Fruit fly (Drosophila melanogaster) whole organism, larva: ENCODE data around the gene CG10959.

Experiments used
- noc ChIP-seq: fragments of 200-800 bp; sonication (Bioruptor generic); optimal IDR thresholded peaks from 3 replicates; lab custom pipeline; 2019; ENCODE audit warnings: missing biosample characterization, mild to moderate bottlenecking, missing genetic modification characterization, moderate library complexity

CG10959 gene

DNA sequence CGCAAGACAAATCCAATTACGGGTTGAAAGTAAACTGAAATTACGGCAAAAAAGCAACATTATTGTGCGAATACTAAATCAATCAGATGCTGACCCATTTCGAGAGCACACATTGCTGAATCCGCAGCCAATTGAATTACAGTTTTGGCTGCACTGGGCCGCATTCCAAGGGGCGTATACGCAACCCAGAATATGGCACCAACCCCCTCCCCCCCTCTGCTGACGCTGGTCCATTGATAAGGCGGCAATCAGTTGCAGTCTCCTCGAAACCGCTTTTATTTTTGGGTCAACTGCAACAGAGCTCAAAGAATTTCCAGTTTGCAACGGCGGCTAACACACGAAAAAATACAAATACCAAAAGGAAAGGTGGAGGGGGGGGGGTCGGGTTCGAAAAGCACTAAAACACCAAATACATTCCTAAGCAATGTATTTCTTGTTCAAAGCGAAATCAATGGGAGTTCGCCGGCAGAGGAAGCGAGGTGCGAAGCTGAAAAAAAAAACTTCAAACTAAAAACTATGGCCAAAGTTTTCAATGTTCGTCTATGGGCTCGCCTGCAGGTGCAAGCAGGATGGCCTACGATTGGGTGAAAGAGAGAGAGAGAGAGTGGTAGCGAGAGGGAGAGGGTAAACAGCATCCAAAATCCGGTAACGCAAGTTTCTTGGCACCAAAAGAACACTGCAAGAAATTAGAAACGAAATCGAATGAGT is 47.0 kb downstream of the CG10959 start:
- TF ChIP-seq noc (tag; lab: Kevin White, UChicago) = no peak

DNA sequence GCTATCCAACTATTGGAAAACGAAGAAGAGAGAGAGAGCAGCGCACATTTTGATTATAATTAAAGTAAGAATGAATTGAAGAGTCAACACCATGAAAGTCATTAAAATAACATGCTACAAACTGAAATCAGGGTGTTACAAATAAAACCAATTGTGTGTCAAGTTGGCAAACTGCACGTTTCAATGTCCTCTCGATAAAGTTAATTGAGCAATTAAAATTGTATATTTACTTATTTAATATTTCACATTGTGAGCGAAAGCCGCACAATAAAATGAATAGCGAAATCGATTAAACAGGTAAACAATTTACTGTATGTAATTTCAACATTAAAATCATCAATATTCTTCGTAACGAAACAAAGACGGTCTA is 47.6 kb downstream of the CG10959 start:
- no peak for TF ChIP-seq noc (tag; lab: Kevin White, UChicago)

DNA sequence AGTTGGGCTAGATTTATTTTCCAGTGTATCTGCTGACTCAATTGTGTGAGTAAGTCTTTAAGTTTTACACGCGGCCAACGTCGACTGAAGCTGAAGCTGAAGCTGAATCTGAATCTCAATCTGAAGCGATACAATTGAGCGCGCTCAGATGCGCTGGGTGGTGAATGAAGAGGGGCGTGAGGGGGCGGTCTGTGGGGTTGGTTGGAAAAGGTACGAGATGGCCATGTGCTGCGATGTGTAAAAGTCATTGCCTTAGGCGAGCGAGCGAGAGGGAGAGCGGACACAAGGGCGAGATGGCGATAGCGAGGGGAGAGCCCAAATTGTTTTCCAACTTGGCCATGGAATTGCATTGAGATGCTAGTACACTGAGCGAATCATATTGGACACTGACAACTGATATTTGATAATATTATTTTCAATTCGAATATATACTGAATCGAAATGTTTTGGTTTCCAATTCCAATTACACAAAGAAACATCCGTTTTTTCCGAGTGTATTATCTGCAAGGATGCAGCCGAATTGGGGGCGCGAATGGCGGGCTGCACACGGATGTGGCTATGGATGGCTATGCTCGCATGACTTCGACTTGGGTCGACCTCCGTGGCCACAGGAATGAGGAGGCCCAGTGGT is 48.1 kb downstream of the CG10959 start:
- no peak for TF ChIP-seq noc (tag; lab: Kevin White, UChicago)

DNA sequence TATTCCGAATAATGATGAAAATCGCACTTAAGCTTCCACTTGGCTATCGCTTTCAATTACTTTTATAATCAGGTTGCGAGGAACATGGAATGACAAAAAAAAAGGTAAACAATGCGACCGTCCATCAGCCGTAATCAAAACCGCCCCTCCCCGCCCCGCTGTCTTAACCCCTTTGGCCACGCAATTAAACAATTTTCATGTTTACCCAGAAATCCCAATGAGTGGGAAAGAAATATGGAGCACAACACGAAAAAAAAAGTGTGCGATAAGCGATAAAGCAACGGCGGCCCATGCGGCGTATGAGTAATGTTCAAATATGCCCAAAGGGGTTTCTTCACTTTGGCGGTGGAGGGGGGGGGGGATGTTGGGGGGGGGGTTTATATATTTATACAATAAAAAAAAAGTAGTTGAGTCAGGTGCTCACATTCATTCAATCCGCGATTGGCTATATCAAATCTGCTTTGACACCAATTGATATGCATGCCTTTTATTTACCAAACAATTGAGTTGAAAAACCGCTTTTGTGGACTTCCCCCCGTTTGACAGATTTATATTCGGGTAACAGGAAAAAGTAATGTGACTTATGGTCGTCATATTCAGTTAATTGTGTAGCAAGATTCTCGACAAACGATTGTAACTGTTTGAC is 50.5 kb downstream of the CG10959 start:
- peak; percentile 57 for TF ChIP-seq noc (tag; lab: Kevin White, UChicago)
